Worm (Caenorhabditis elegans): ENCODE results near the gene tag-267.

The tag-267 gene

ce11 chrIII:600316-600932, 40.2 kb upstream of the tag-267 start, which contains the start of gene lec-6 (continued):
- TF ChIP-seq nfya-1 (tag; optimal IDR thresholded peaks at IDR 0.05; ENCODE audit: borderline replicate concordance, insufficient read depth): no peak
- TF ChIP-seq nhr-80 (tag; optimal IDR thresholded peaks at IDR 0.05): peak; percentile 93
- no peak for TF ChIP-seq ztf-26 (tag; optimal IDR thresholded peaks at IDR 0.05)
- TF ChIP-seq F10E7.11 (tag; optimal IDR thresholded peaks at IDR 0.05): no peak
- no peak for TF ChIP-seq madf-8 (GFP tag; conservative IDR thresholded peaks at IDR 0.05)
- no peak for TF ChIP-seq sptf-2 (GFP tag; optimal IDR thresholded peaks at IDR 0.05)
- TF ChIP-seq ceh-40 (GFP tag; IDR thresholded peaks at IDR 0.05): no peak
- TF ChIP-seq atf-7 (tag; optimal IDR thresholded peaks at IDR 0.05): peak; percentile 27
- no peak for TF ChIP-seq aptf-2 (GFP tag; conservative IDR thresholded peaks at IDR 0.05)
- no peak for TF ChIP-seq ceh-79 (tag; optimal IDR thresholded peaks at IDR 0.05)

ce11 chrIII:605415-606054, 35.1 kb upstream of the tag-267 start, which contains the start of the genes Y55B1AR.4 and ttr-7:
Gene Y55B1AR.4, minus strand, starts transcription at chrIII:605515.
Gene ttr-7, plus strand, starts transcription at chrIII:606004.
- TF ChIP-seq zfh-2 (GFP tag; conservative IDR thresholded peaks at IDR 0.05): no peak
- TF ChIP-seq ztf-26 (tag; optimal IDR thresholded peaks at IDR 0.05): no peak

ce11 chrIII:609549-609948, 31.0 kb upstream of the tag-267 start, which contains the start of gene best-17:
Gene best-17, minus strand, starts transcription at chrIII:609649.
- TF ChIP-seq F57C9.4 (tag; optimal IDR thresholded peaks at IDR 0.05) (no peak), zim-3 (tag; optimal IDR thresholded peaks at IDR 0.05) (no peak), him-1 (tag; optimal IDR thresholded peaks at IDR 0.05) (no peak), Y95B8A.8 (GFP tag; IDR thresholded peaks at IDR 0.05) (no peak), nhr-27 (tag; optimal IDR thresholded peaks at IDR 0.05) (no peak), ztf-26 (tag; optimal IDR thresholded peaks at IDR 0.05) (no peak), mxl-1 (tag; optimal IDR thresholded peaks at IDR 0.05) (no peak), F55B11.4 (tag; optimal IDR thresholded peaks at IDR 0.05; ENCODE audit: borderline replicate concordance, insufficient read depth) (no peak), mcd-1 (GFP tag; IDR thresholded peaks at IDR 0.05) (no peak), athp-1 (tag; optimal IDR thresholded peaks at IDR 0.05) (no peak), tbp1 (GFP tag; optimal IDR thresholded peaks at IDR 0.05) (no peak), F52B5.7 (tag; optimal IDR thresholded peaks at IDR 0.05) (no peak), snpc-4 (GFP tag; optimal IDR thresholded peaks at IDR 0.05) (no peak), snpc-4 (tag; optimal IDR thresholded peaks at IDR 0.05) (no peak), cebp-2 (GFP tag; IDR thresholded peaks at IDR 0.05) (no peak), B0035.1 (tag; optimal IDR thresholded peaks at IDR 0.05) (no peak), C17E4.6 (GFP tag; IDR thresholded peaks at IDR 0.05) (no peak), pbrm-1 (GFP tag; IDR thresholded peaks at IDR 0.05) (no peak), ceh-40 (GFP tag; IDR thresholded peaks at IDR 0.05) (no peak), nfya-2 (GFP tag; IDR thresholded peaks at IDR 0.05) (no peak), hsf-1 (GFP tag; IDR thresholded peaks at IDR 0.05) (no peak)

ce11 chrIII:611900-612299, 28.7 kb upstream of the tag-267 start:
- no peak for TF ChIP-seq him-1 (tag; optimal IDR thresholded peaks at IDR 0.05)
- TF ChIP-seq T07F8.4 (tag; optimal IDR thresholded peaks at IDR 0.05): no peak
- no peak for TF ChIP-seq nhr-120 (GFP tag; IDR thresholded peaks at IDR 0.05)
- TF ChIP-seq tlf-1 (GFP tag; optimal IDR thresholded peaks at IDR 0.05): no peak
- TF ChIP-seq snpc-1.1 (tag; optimal IDR thresholded peaks at IDR 0.05; ENCODE audit: insufficient read depth): no peak
- no peak for TF ChIP-seq rec-8 (tag; optimal IDR thresholded peaks at IDR 0.05)
- TF ChIP-seq egrh-3 (GFP tag; IDR thresholded peaks at IDR 0.05): no peak
- no peak for TF ChIP-seq let-526 (GFP tag; IDR thresholded peaks at IDR 0.05)
- TF ChIP-seq let-607 (tag; optimal IDR thresholded peaks at IDR 0.05): no peak
- TF ChIP-seq atf-7 (tag; optimal IDR thresholded peaks at IDR 0.05): no peak
- TF ChIP-seq F49E8.2 (tag; optimal IDR thresholded peaks at IDR 0.05; ENCODE audit: insufficient read depth): no peak
- no peak for TF ChIP-seq F33H1.4 (GFP tag; IDR thresholded peaks at IDR 0.05)
